Fruit fly (Drosophila melanogaster): Measurements from ENCODE around the gene tty.

tty gene

DNA sequence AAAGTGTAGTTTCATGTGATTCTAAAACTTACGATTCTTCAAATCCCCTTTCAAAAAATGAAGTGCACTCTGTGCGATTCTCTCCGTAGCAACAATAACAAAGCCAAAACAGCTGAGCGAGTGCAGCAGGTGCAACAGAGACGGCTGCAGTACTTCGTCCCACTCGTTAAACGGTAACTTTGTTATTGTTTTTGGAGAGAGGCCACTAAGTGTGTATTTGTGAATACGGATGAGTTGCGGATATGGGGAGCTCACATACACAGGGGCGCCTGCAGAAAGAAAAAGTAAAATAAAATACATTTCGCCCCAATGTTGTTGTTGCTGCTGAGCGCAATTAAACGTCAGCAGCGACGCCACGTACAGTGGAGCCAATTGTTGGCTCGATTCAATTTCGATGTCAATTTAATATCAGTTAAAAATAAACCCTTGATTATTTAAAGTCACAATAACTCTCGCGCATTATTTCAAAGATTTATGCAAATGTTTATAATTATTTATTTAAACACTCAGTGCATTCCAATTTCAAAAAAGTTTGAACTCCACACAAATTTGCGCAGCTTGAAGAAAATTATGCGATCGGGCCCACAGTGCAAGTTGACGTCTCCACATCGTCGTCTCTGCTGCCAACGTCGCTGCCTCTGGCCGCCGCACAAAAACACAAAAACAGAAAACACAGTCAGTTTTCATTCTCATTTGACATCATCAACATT lies 28.0 kb upstream of the tty start (continued):
- TF ChIP-seq CG12104 (GFP tag; optimal IDR thresholded peaks at IDR 0.05) (peak; percentile 99), knrl (GFP tag; IDR thresholded peaks at IDR 0.05; ENCODE audit: partially characterized antibody) (peak; percentile 41; the same call in 1 of the 3 replicates), ken (GFP tag; IDR thresholded peaks at IDR 0.05) (peak; percentile 94), zen2 (GFP tag; IDR thresholded peaks at IDR 0.05; ENCODE audit: partially characterized antibody) (no peak), CG4820 (GFP tag; optimal IDR thresholded peaks at IDR 0.05) (peak; percentile 96), CG15269 (tag; optimal IDR thresholded peaks at IDR 0.05) (peak; percentile 99), CHES-1-like (GFP tag; optimal IDR thresholded peaks at IDR 0.05) (peak; percentile 93), CG3995 (GFP tag; optimal IDR thresholded peaks at IDR 0.05) (peak; percentile 80), CG1792 (GFP tag; optimal IDR thresholded peaks at IDR 0.05) (peak; percentile 89), Fer1 (GFP tag; optimal IDR thresholded peaks at IDR 0.05) (peak; percentile 98), hbn (GFP tag; IDR thresholded peaks at IDR 0.05; ENCODE audit: partially characterized antibody) (no peak), seq (GFP tag; IDR thresholded peaks at IDR 0.05) (peak; percentile 98), Hr51 (GFP tag; optimal IDR thresholded peaks at IDR 0.05) (peak; percentile 96 to 98), Drgx (GFP tag; IDR thresholded peaks at IDR 0.05) (peak; percentile 97), Taf1 (GFP tag; IDR thresholded peaks at IDR 0.05) (peak; percentile 94), CG6689 (GFP tag; IDR thresholded peaks at IDR 0.05) (peak; percentile 97), CG6683 (GFP tag; optimal IDR thresholded peaks at IDR 0.05) (peak; percentile 96), CG4360 (GFP tag; IDR thresholded peaks at IDR 0.05) (peak; percentile 76), trh (GFP tag; optimal IDR thresholded peaks at IDR 0.05) (peak; percentile 94), abd-A (tag; optimal IDR thresholded peaks at IDR 0.05) (peak; percentile 96), Rx (GFP tag; IDR thresholded peaks at IDR 0.05) (peak; percentile 93), CG10543 (GFP tag; optimal IDR thresholded peaks at IDR 0.05) (peak; percentile 99), CG34376 (GFP tag; optimal IDR thresholded peaks at IDR 0.05) (peak; percentile 99), maf-S (GFP tag; optimal IDR thresholded peaks at IDR 0.05) (peak; percentile 95), CG31365 (tag; optimal IDR thresholded peaks at IDR 0.05) (peak; percentile 88), H15 (GFP tag; IDR thresholded peaks at IDR 0.05) (peak; percentile 95), CG33557 (GFP tag; optimal IDR thresholded peaks at IDR 0.05) (peak; percentile 95), en (GFP tag; optimal IDR thresholded peaks at IDR 0.05) (peak; percentile 92), CG9932 (GFP tag; IDR thresholded peaks at IDR 0.05) (peak; percentile 97), fu2 (GFP tag; optimal IDR thresholded peaks at IDR 0.05) (peak; percentile 96), CG15479 (GFP tag; optimal IDR thresholded peaks at IDR 0.05) (peak; percentile 27), slp2 (GFP tag; optimal IDR thresholded peaks at IDR 0.05) (peak; percentile 94), Stat92E (GFP tag; optimal IDR thresholded peaks at IDR 0.05) (peak in 1 of 3 experiments; percentile 78), row (GFP tag; IDR thresholded peaks at IDR 0.05) (peak; percentile 97), Dek (tag; optimal IDR thresholded peaks at IDR 0.05) (peak; percentile 97), gem (tag; optimal IDR thresholded peaks at IDR 0.05) (peak; percentile 99), hth (optimal IDR thresholded peaks at IDR 0.05) (no peak), CG42726 (GFP tag; IDR thresholded peaks at IDR 0.05; ENCODE audit: partially characterized antibody) (no peak), CG10321 (GFP tag; IDR thresholded peaks at IDR 0.05) (peak; percentile 78), CG17361 (GFP tag; IDR thresholded peaks at IDR 0.05) (peak; percentile 97), inv (GFP tag; IDR thresholded peaks at IDR 0.05; ENCODE audit: partially characterized antibody) (0 out of 2 replicates have a peak, but pooled peaks have one; percentile 20), otp (GFP tag; IDR thresholded peaks at IDR 0.05) (peak; percentile 86; the same call in 2 of the 3 replicates), fd3F (GFP tag; optimal IDR thresholded peaks at IDR 0.05) (peak; percentile 97), bcd (GFP tag; optimal IDR thresholded peaks at IDR 0.05) (peak; percentile 99), CG3163 (GFP tag; optimal IDR thresholded peaks at IDR 0.05) (peak; percentile 80), C15 (GFP tag; IDR thresholded peaks at IDR 0.05) (peak; percentile 89), CG43689 (GFP tag; IDR thresholded peaks at IDR 0.05) (peak; percentile 93), CG18476 (GFP tag; optimal IDR thresholded peaks at IDR 0.05) (peak; percentile 97), ro (GFP tag; IDR thresholded peaks at IDR 0.05) (peak; percentile 80)
